Worm (Caenorhabditis elegans) whole organism, L3 larva: ENCODE data around the gene nhr-38.
A peak's percentile ranks its signal among the peaks of the same experiment; 100 is the strongest.
"Not testable (repeated sequence)": the region's sequence is repeated elsewhere in the genome, so short reads cannot be mapped to it uniquely, and the experiment has no call there.

Experiments used
- R02D3.7 ChIP-seq: fragments of 150-350 bp; optimal IDR thresholded peaks from 2 replicates; lab custom pipeline; 2014; ENCODE audit warnings: missing biosample characterization, missing genetic modification characterization
- ZK546.5 ChIP-seq: sonication (generic microtip); optimal IDR thresholded peaks from 2 replicates; lab custom pipeline; 2017; ENCODE audit warnings: missing biosample characterization, missing genetic modification characterization
- aly-2 ChIP-seq: fragments of 150-350 bp; optimal IDR thresholded peaks from 2 replicates; lab custom pipeline; 2014; ENCODE audit warnings: missing biosample characterization, missing genetic modification characterization
- ceh-28 ChIP-seq: fragments of 150-350 bp; optimal IDR thresholded peaks from 2 replicates; lab custom pipeline; 2014; ENCODE audit warnings: missing biosample characterization, missing genetic modification reagents, missing genetic modification characterization
- egl-5 ChIP-seq: fragments of 150-350 bp; optimal IDR thresholded peaks from 2 replicates; lab custom pipeline; 2017; ENCODE audit warnings: missing biosample characterization, missing genetic modification reagents, missing genetic modification characterization, inconsistent platforms
- elt-2 ChIP-seq: sonication (generic microtip); optimal IDR thresholded peaks from 2 replicates; lab custom pipeline; 2016; ENCODE audit warnings: missing genetic modification reagents, mild to moderate bottlenecking, missing genetic modification characterization, missing compliant biosample characterization
- elt-3 ChIP-seq, 3 experiments: fragments of 150-350 bp in 1 of 3; sonication (generic microtip) in 2 of 3; optimal IDR thresholded peaks; 2 replicates in 2 of 3; 4 replicates in 1 of 3; lab custom pipeline; 2014 to 2017; ENCODE audit warnings: missing biosample characterization in 3 of 3, missing genetic modification characterization in 3 of 3
- eor-1 ChIP-seq, 2 experiments: fragments of 150-350 bp; optimal IDR thresholded peaks; 2 replicates each; lab custom pipeline; 2014 to 2018; ENCODE audit warnings: missing biosample characterization in 2 of 2, missing genetic modification characterization in 2 of 2
- fkh-10 ChIP-seq: sonication (generic microtip); optimal IDR thresholded peaks from 2 replicates; lab custom pipeline; 2017; ENCODE audit warnings: missing biosample characterization, missing genetic modification reagents, missing genetic modification characterization
- fos-1 ChIP-seq: fragments of 150-350 bp; optimal IDR thresholded peaks from 2 replicates; lab custom pipeline; 2014; ENCODE audit warnings: missing biosample characterization, missing genetic modification characterization
- lin-15B ChIP-seq: fragments of 150-350 bp; optimal IDR thresholded peaks from 2 replicates; lab custom pipeline; 2014; ENCODE audit warnings: missing biosample characterization, missing genetic modification characterization
- lin-39 ChIP-seq: fragments of 150-350 bp; optimal IDR thresholded peaks from 2 replicates; lab custom pipeline; 2018; ENCODE audit warnings: missing biosample characterization, missing genetic modification reagents, missing genetic modification characterization
- lsy-12 ChIP-seq: sonication (generic microtip); optimal IDR thresholded peaks from 2 replicates; lab custom pipeline; 2016; ENCODE audit warnings: mild to moderate bottlenecking, missing genetic modification characterization, missing compliant biosample characterization
- nfya-1 ChIP-seq: sonication (generic microtip); optimal IDR thresholded peaks from 2 replicates; lab custom pipeline; 2017; ENCODE audit warnings: missing genetic modification characterization, mild to moderate bottlenecking, missing compliant biosample characterization, antibody characterized with exemption, moderate library complexity; ENCODE audit not compliant: insufficient read depth
- nhr-237 ChIP-seq: fragments of 150-350 bp; optimal IDR thresholded peaks from 2 replicates; lab custom pipeline; 2014; ENCODE audit warnings: missing biosample characterization, missing genetic modification characterization
- nhr-25 ChIP-seq: sonication (generic microtip); optimal IDR thresholded peaks from 2 replicates; lab custom pipeline; 2017; ENCODE audit warnings: missing biosample characterization, missing genetic modification characterization
- nhr-43 ChIP-seq: sonication (generic microtip); optimal IDR thresholded peaks from 2 replicates; lab custom pipeline; 2016; ENCODE audit warnings: mild to moderate bottlenecking, missing genetic modification characterization, missing compliant biosample characterization; ENCODE audit not compliant: poor library complexity, severe bottlenecking
- nhr-76 ChIP-seq: fragments of 150-350 bp; sonication (generic microtip); optimal IDR thresholded peaks from 5 replicates; lab custom pipeline; 2014; ENCODE audit warnings: missing biosample characterization, missing genetic modification characterization
- nhr-77 ChIP-seq: fragments of 150-350 bp; optimal IDR thresholded peaks from 2 replicates; lab custom pipeline; 2014; ENCODE audit warnings: missing biosample characterization, missing genetic modification characterization
- pqm-1 ChIP-seq: fragments of 150-350 bp; optimal IDR thresholded peaks from 2 replicates; lab custom pipeline; 2017; ENCODE audit warnings: missing biosample characterization, missing genetic modification characterization, inconsistent platforms
- sea-2 ChIP-seq: fragments of 150-350 bp; sonication (generic microtip); optimal IDR thresholded peaks from 4 replicates; lab custom pipeline; 2014; ENCODE audit warnings: missing biosample characterization, missing genetic modification reagents, missing genetic modification characterization
- tbx-2 ChIP-seq: sonication (generic microtip); optimal IDR thresholded peaks from 2 replicates; lab custom pipeline; 2016; ENCODE audit warnings: mild to moderate bottlenecking, missing genetic modification characterization, missing compliant biosample characterization
- unc-62 ChIP-seq: fragments of 150-350 bp; sonication (generic microtip); optimal IDR thresholded peaks from 4 replicates; lab custom pipeline; 2014; ENCODE audit warnings: missing biosample characterization, missing genetic modification reagents, missing genetic modification characterization
- zag-1 ChIP-seq: fragments of 150-350 bp; optimal IDR thresholded peaks from 2 replicates; lab custom pipeline; 2014; ENCODE audit warnings: missing biosample characterization, missing genetic modification characterization
- ztf-4 ChIP-seq: fragments of 150-350 bp; optimal IDR thresholded peaks from 2 replicates; lab custom pipeline; 2014; ENCODE audit warnings: missing biosample characterization, missing genetic modification characterization

nhr-38 gene

DNA sequence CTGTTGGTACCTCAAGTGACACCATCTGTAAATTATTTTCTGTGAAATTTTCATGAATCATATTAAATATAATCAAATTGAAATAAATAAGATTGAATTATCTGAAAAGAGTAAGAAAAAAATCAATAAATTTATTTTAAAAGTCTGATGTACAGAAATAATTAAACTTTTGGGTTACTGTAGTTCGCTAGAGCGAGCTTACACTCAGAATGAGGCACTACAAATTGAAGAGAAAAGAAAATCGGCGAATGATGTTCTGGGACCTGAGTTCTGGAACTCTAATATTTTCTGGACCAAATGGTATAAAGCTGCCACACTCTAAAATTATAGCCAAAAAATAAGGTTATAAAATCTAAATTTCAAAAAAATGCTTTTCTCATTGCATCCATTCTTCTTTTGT lies 23.9 kb downstream of the nhr-38 start:
- TF ChIP-seq lin-15B (tag; lab: Kevin White, UChicago) = no peak

DNA sequence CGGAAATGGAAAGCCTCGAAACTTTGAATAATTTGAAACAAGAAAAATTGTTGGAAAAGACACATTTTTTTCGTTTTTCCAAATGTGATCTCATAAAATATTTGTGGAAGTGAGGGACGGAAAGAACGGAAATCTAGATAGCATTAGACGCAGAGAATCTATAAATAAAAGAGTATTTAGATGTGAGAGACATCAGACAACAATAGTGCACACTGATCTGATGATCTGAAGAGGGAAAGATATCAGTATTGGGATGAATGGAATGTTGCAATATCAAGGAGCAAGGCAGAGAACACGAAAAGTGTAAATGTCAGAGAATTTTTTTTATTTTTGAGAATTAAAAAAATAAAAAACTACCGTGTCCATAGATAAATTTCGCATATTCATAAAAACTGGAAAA lies 24.9 kb downstream of the nhr-38 start:
- TF ChIP-seq pqm-1 (tag; lab: Kevin White, UChicago) = peak; percentile 16
- TF ChIP-seq R02D3.7 = no peak
- peak; percentile 3 for TF ChIP-seq elt-2 (tag; lab: Kevin White, UChicago)

ce11 chrIV:9735750-9736149 lies 25.8 kb downstream of the nhr-38 start:
- TF ChIP-seq elt-2 (tag; lab: Kevin White, UChicago) (peak; percentile 75), R02D3.7 (no peak), egl-5 (tag; lab: Kevin White, UChicago) (no peak), ceh-28 (tag; lab: Kevin White, UChicago) (peak; percentile 4), nhr-43 (tag; lab: Kevin White, UChicago) (no peak), ZK546.5 (tag; lab: Kevin White, UChicago) (no peak), nfya-1 (tag; lab: Kevin White, UChicago) (peak; percentile 35), pqm-1 (tag; lab: Kevin White, UChicago) (peak; percentile 64), nhr-77 (no peak)

- no peak for TF ChIP-seq tbx-2 (tag; lab: Kevin White, UChicago)
- TF ChIP-seq elt-2 (tag; lab: Kevin White, UChicago) = peak; percentile 65
- peak; percentile 13 for TF ChIP-seq nfya-1 (tag; lab: Kevin White, UChicago)
- TF ChIP-seq pqm-1 (tag; lab: Kevin White, UChicago) = peak; percentile 56
- no peak for TF ChIP-seq fkh-10 (GFP tag; lab: Kevin White, UChicago)
Observed at ce11 chrIV:9737204-9737790, 27.3 kb downstream of the nhr-38 start, which contains the start of gene cka-1. Gene cka-1, minus strand, starts transcription at chrIV:9737621.

- TF ChIP-seq ceh-28 (tag; lab: Kevin White, UChicago) (no peak), ztf-4 (tag; lab: Kevin White, UChicago) (no peak), aly-2 (tag; lab: Kevin White, UChicago) (no peak), lin-39 (no peak), eor-1 (tag; optimal IDR thresholded peaks at IDR 0.05; lab: Kevin White, UChicago) (no peak), sea-2 (no peak), R02D3.7 (no peak), fos-1 (tag; lab: Kevin White, UChicago) (no peak), lin-15B (tag; lab: Kevin White, UChicago) (no peak), nhr-25 (no peak), zag-1 (tag; lab: Kevin White, UChicago) (no peak)
Observed at ce11 chrIV:9738194-9738593, 28.2 kb downstream of the nhr-38 start, which contains the start of gene C28D4.10. Gene C28D4.10, plus strand, starts transcription at chrIV:9738494.

- TF ChIP-seq fkh-10 (GFP tag; lab: Kevin White, UChicago) (no peak), unc-62 (GFP tag; lab: Kevin White, UChicago) (no peak), nhr-76 (no peak), fos-1 (tag; lab: Kevin White, UChicago) (no peak), aly-2 (tag; lab: Kevin White, UChicago) (no peak), lsy-12 (tag; lab: Kevin White, UChicago) (no peak), elt-3 (tag; optimal IDR thresholded peaks at IDR 0.05; lab: Kevin White, UChicago) (no peak), nfya-1 (tag; lab: Kevin White, UChicago) (no peak)
Observed at ce11 chrIV:9739001-9739400, 29.0 kb downstream of the nhr-38 start.

DNA sequence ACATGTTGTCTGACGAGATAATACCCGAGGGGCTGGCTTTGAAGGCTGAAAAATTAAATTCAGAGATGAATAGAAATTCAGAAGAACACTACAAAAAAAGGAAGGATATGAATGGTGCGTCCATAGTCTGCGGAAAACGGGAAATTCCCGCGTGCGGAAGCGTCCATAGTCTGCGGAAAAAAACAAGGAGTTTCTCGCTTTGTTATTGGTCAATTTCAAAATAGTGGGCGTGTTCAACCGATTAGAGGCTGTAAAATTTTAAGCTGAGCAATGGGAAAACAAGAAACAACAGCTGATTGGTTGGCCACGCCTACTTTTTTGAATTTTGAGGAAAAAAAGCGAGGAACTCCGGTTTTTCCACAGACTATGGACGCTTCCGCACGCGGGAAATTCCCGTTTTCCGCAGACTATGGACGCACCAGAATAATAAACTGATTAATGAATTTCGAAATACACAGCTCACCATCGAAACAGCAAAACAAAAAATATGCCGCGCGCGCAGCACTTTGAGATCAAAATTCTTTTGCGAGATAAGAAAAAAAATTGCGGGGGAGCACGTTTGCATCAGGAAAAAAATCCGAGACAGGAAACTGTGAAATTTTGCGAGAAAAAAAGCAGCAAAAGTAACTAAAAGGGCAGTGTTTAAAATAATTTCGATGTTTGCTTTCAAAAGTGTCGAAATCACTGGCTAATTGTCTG lies 31.0 kb downstream of the nhr-38 start, which contains the start of gene gln-6:
Gene gln-6, minus strand, starts transcription at position 51 of the 699 bp plus-strand sequence.
- TF ChIP-seq aly-2, nhr-237, elt-2 (tag; lab: Kevin White, UChicago): not testable (repeated sequence)
